Fruit fly (Drosophila melanogaster) whole organism, prepupa: ENCODE measurements around the gene siz.

Source experiments
- Blimp-1 ChIP-seq: fragments of 200-800 bp; sonication (Bioruptor generic); optimal IDR thresholded peaks from 3 replicates; lab custom pipeline; 2017; ENCODE audit warnings: missing biosample characterization, missing genetic modification characterization, mild to moderate bottlenecking, moderate library complexity, missing genetic modification reagents
- CG10631 ChIP-seq: fragments of 200-800 bp; sonication (Bioruptor generic); optimal IDR thresholded peaks from 2 replicates; lab custom pipeline; 2016; ENCODE audit warnings: missing biosample characterization, missing genetic modification characterization
- CG11294 ChIP-seq: fragments of 200-800 bp; sonication (Bioruptor generic); IDR thresholded peaks from 2 replicates; pipeline ENCODE4 v1.3.6; 2022; ENCODE audit warnings: missing biosample characterization, missing genetic modification characterization
- CG15336 ChIP-seq: fragments of 200-800 bp; sonication (Bioruptor generic); IDR thresholded peaks from 2 replicates; pipeline ENCODE4 v1.3.6; 2022; ENCODE audit warnings: missing biosample characterization, missing genetic modification characterization
- CG1621 ChIP-seq: fragments of 200-800 bp; sonication (Bioruptor generic); optimal IDR thresholded peaks from 3 replicates; lab custom pipeline; 2018; ENCODE audit warnings: missing biosample characterization, mild to moderate bottlenecking, missing genetic modification characterization
- CG31627 ChIP-seq: fragments of 200-800 bp; sonication (Bioruptor generic); optimal IDR thresholded peaks from 3 replicates; lab custom pipeline; 2016; ENCODE audit warnings: missing biosample characterization, missing genetic modification characterization
- CG34406 ChIP-seq: fragments of 200-800 bp; sonication (Bioruptor generic); optimal IDR thresholded peaks from 3 replicates; lab custom pipeline; 2016; ENCODE audit warnings: missing biosample characterization, missing genetic modification characterization
- CG3919 ChIP-seq: fragments of 200-800 bp; sonication (Bioruptor generic); optimal IDR thresholded peaks from 3 replicates; lab custom pipeline; 2016; ENCODE audit warnings: missing biosample characterization, missing genetic modification characterization
- CG4318 ChIP-seq: fragments of 200-800 bp; sonication (Bioruptor generic); optimal IDR thresholded peaks from 3 replicates; lab custom pipeline; 2017; ENCODE audit warnings: missing biosample characterization, mild to moderate bottlenecking, missing genetic modification characterization
- CG6163 ChIP-seq: fragments of 200-800 bp; sonication (Bioruptor generic); IDR thresholded peaks from 3 replicates; pipeline ENCODE4 v1.3.6; 2022; ENCODE audit warnings: missing biosample characterization, missing genetic modification characterization
- CG6276 ChIP-seq: fragments of 200-800 bp; sonication (Bioruptor generic); optimal IDR thresholded peaks from 2 replicates; lab custom pipeline; 2017; ENCODE audit warnings: missing biosample characterization, mild to moderate bottlenecking, missing genetic modification characterization
- CG6792 ChIP-seq: fragments of 200-800 bp; sonication (Bioruptor generic); optimal IDR thresholded peaks from 3 replicates; lab custom pipeline; 2016; ENCODE audit warnings: missing biosample characterization, missing genetic modification characterization
- CG6808 ChIP-seq: fragments of 200-800 bp; sonication (Bioruptor generic); optimal IDR thresholded peaks from 3 replicates; lab custom pipeline; 2017; ENCODE audit warnings: missing biosample characterization, missing genetic modification characterization, mild to moderate bottlenecking, moderate library complexity, missing genetic modification reagents
- CG7368 ChIP-seq: fragments of 200-800 bp; sonication (Bioruptor generic); optimal IDR thresholded peaks from 3 replicates; lab custom pipeline; 2016; ENCODE audit warnings: missing biosample characterization, missing genetic modification characterization
- CG8119 ChIP-seq: fragments of 200-800 bp; sonication (Bioruptor generic); IDR thresholded peaks from 3 replicates; pipeline ENCODE4 v1.3.6; 2022; ENCODE audit warnings: missing biosample characterization, missing genetic modification characterization
- CG9139 ChIP-seq: fragments of 200-800 bp; sonication (Bioruptor generic); optimal IDR thresholded peaks from 3 replicates; lab custom pipeline; 2017; ENCODE audit warnings: missing biosample characterization, mild to moderate bottlenecking, missing genetic modification characterization
- Eip75B ChIP-seq: fragments of 200-800 bp; sonication (Bioruptor generic); optimal IDR thresholded peaks from 3 replicates; lab custom pipeline; 2016; ENCODE audit warnings: missing biosample characterization, missing genetic modification characterization
- Eip78C ChIP-seq: fragments of 200-800 bp; sonication (Bioruptor generic); peaks from one replicate; lab custom pipeline; 2016; ENCODE audit warnings: missing biosample characterization, missing genetic modification characterization
- Eip93F ChIP-seq: fragments of 200-800 bp; sonication (Bioruptor generic); optimal IDR thresholded peaks from 2 replicates; lab custom pipeline; 2016; ENCODE audit warnings: missing biosample characterization, mild to moderate bottlenecking, missing genetic modification characterization
- Ets96B ChIP-seq: fragments of 200-800 bp; optimal IDR thresholded peaks from 2 replicates; lab custom pipeline; 2019; ENCODE audit warnings: missing biosample characterization, mild to moderate bottlenecking, missing genetic modification characterization, moderate library complexity
- Gug ChIP-seq: fragments of 200-800 bp; sonication (Bioruptor generic); IDR thresholded peaks from 2 replicates; pipeline ENCODE4 v1.3.6; 2022; ENCODE audit warnings: missing biosample characterization, missing genetic modification characterization
- Hr38 ChIP-seq: sonication (Bioruptor generic); optimal IDR thresholded peaks from 2 replicates; lab custom pipeline; 2016; ENCODE audit warnings: missing biosample characterization, missing genetic modification characterization
- Hr4 ChIP-seq: fragments of 200-800 bp; sonication (Bioruptor generic); optimal IDR thresholded peaks from 3 replicates; lab custom pipeline; 2016; ENCODE audit warnings: missing biosample characterization, missing genetic modification characterization
- Lpt ChIP-seq: fragments of 200-800 bp; sonication (Bioruptor generic); optimal IDR thresholded peaks from 3 replicates; lab custom pipeline; 2016; ENCODE audit warnings: missing biosample characterization, missing genetic modification characterization
- Met ChIP-seq: fragments of 200-800 bp; sonication (Bioruptor generic); optimal IDR thresholded peaks from 3 replicates; lab custom pipeline; 2016; ENCODE audit warnings: missing biosample characterization, missing genetic modification characterization
- OdsH ChIP-seq: fragments of 200-800 bp; sonication (Bioruptor generic); optimal IDR thresholded peaks from 3 replicates; lab custom pipeline; 2016; ENCODE audit warnings: missing biosample characterization, missing genetic modification characterization
- Smox ChIP-seq: fragments of 200-800 bp; sonication (Bioruptor generic); optimal IDR thresholded peaks from 3 replicates; lab custom pipeline; 2016; ENCODE audit warnings: missing biosample characterization, missing genetic modification characterization
- Sox14 ChIP-seq: fragments of 200-800 bp; sonication (Bioruptor generic); optimal IDR thresholded peaks from 3 replicates; lab custom pipeline; 2016; ENCODE audit warnings: missing biosample characterization, missing genetic modification characterization
- achi ChIP-seq: fragments of 200-800 bp; sonication (Bioruptor generic); optimal IDR thresholded peaks from 3 replicates; lab custom pipeline; 2016; ENCODE audit warnings: missing biosample characterization, missing genetic modification characterization
- acj6 ChIP-seq: fragments of 200-800 bp; sonication (Bioruptor generic); optimal IDR thresholded peaks from 3 replicates; lab custom pipeline; 2016; ENCODE audit warnings: missing biosample characterization, missing genetic modification characterization
- cyc ChIP-seq: fragments of 200-800 bp; sonication (Bioruptor generic); optimal IDR thresholded peaks from 3 replicates; lab custom pipeline; 2016; ENCODE audit warnings: missing biosample characterization, missing genetic modification characterization
- dac ChIP-seq: fragments of 200-800 bp; sonication (Bioruptor generic); optimal IDR thresholded peaks from 2 replicates; lab custom pipeline; 2017; ENCODE audit warnings: missing biosample characterization, mild to moderate bottlenecking, missing genetic modification characterization
- eg ChIP-seq: fragments of 200-800 bp; sonication (Bioruptor generic); IDR thresholded peaks from 3 replicates; pipeline ENCODE4 v1.3.6; 2022; ENCODE audit warnings: missing biosample characterization, missing genetic modification characterization
- esn ChIP-seq: fragments of 200-800 bp; sonication (Bioruptor generic); optimal IDR thresholded peaks from 2 replicates; lab custom pipeline; 2016; ENCODE audit warnings: missing biosample characterization, mild to moderate bottlenecking, missing genetic modification characterization, moderate library complexity
- fd59A ChIP-seq: fragments of 200-800 bp; sonication (Bioruptor generic); optimal IDR thresholded peaks from 2 replicates; lab custom pipeline; 2017; ENCODE audit warnings: missing biosample characterization, mild to moderate bottlenecking, missing genetic modification characterization, missing genetic modification reagents
- fd85E ChIP-seq: fragments of 200-800 bp; sonication (Bioruptor generic); optimal IDR thresholded peaks from 3 replicates; lab custom pipeline; 2016; ENCODE audit warnings: missing biosample characterization, missing genetic modification characterization
- fkh ChIP-seq: fragments of 200-800 bp; sonication (Bioruptor generic); optimal IDR thresholded peaks from 3 replicates; lab custom pipeline; 2017; ENCODE audit warnings: missing biosample characterization, mild to moderate bottlenecking, missing genetic modification characterization, moderate library complexity
- salr ChIP-seq, 2 experiments: fragments of 200-800 bp; sonication (Bioruptor generic); optimal IDR thresholded peaks; 3 replicates each; lab custom pipeline; 2016 to 2018; ENCODE audit warnings: missing biosample characterization in 2 of 2, missing genetic modification characterization in 2 of 2, mild to moderate bottlenecking in 1 of 2
- spab ChIP-seq: fragments of 200-800 bp; sonication (Bioruptor generic); optimal IDR thresholded peaks from 2 replicates; lab custom pipeline; 2017; ENCODE audit warnings: missing biosample characterization, mild to moderate bottlenecking, missing genetic modification characterization, missing genetic modification reagents
- topi ChIP-seq: fragments of 200-800 bp; sonication (Bioruptor generic); optimal IDR thresholded peaks from 3 replicates; lab custom pipeline; 2016; ENCODE audit warnings: missing biosample characterization, missing genetic modification characterization
- vri ChIP-seq: fragments of 200-800 bp; sonication (Bioruptor generic); optimal IDR thresholded peaks from 3 replicates; lab custom pipeline; 2016; ENCODE audit warnings: missing biosample characterization, mild to moderate bottlenecking, missing genetic modification characterization

The siz gene

dm6 chr3L:21122522-21122923 lies 88.2 kb downstream of the siz start (continued):
- TF ChIP-seq Eip93F (GFP tag; lab: Kevin White, UChicago) (no peak), CG8119 (GFP tag; lab: Robert Waterston, UW) (peak; percentile 55; the same call in 2 of the 3 replicates), fkh (GFP tag; lab: Kevin White, UChicago) (no peak), cyc (no peak), CG15336 (GFP tag; lab: Robert Waterston, UW) (no peak), Eip75B (GFP tag; lab: Kevin White, UChicago) (no peak), fd59A (GFP tag; lab: Kevin White, UChicago) (peak; percentile 15), fd85E (GFP tag; lab: Kevin White, UChicago) (no peak), Lpt (GFP tag; lab: Kevin White, UChicago) (peak; percentile 43), CG9139 (GFP tag; lab: Kevin White, UChicago) (peak; percentile 48), esn (GFP tag; lab: Kevin White, UChicago) (no peak), Sox14 (GFP tag; lab: Kevin White, UChicago) (no peak), topi (no peak), CG11294 (GFP tag; lab: Robert Waterston, UW) (no peak), salr (GFP tag; optimal IDR thresholded peaks at IDR 0.05; lab: Kevin White, UChicago) (peak in 1 of 2 experiments; percentile 51), CG10631 (GFP tag; lab: Kevin White, UChicago) (peak; percentile 52), CG1621 (tag; lab: Kevin White, UChicago) (no peak), Eip78C (GFP tag; lab: Kevin White, UChicago) (peak; percentile 76), Met (GFP tag; lab: Kevin White, UChicago) (no peak), achi (GFP tag; lab: Kevin White, UChicago) (peak; percentile 46), eg (no peak), CG4318 (GFP tag; lab: Kevin White, UChicago) (peak; percentile 45), CG6276 (GFP tag; lab: Kevin White, UChicago) (peak; percentile 52), CG6792 (GFP tag; lab: Kevin White, UChicago) (no peak), acj6 (GFP tag; lab: Kevin White, UChicago) (peak; percentile 19), Gug (GFP tag; lab: Robert Waterston, UW) (no peak), Smox (GFP tag; lab: Kevin White, UChicago) (no peak), spab (peak; percentile 42), CG31627 (no peak), CG7368 (no peak), CG34406 (GFP tag; lab: Kevin White, UChicago) (no peak), Blimp-1 (GFP tag; lab: Kevin White, UChicago) (no peak), Ets96B (tag; lab: Kevin White, UChicago) (peak; percentile 63), CG3919 (GFP tag; lab: Kevin White, UChicago) (peak; percentile 50), CG6163 (GFP tag; lab: Robert Waterston, UW) (no peak), Hr38 (no peak), CG6808 (GFP tag; lab: Kevin White, UChicago) (peak; percentile 69), Hr4 (GFP tag; lab: Kevin White, UChicago) (peak; percentile 0), OdsH (GFP tag; lab: Kevin White, UChicago) (peak; percentile 2)

- TF ChIP-seq vri (GFP tag; lab: Kevin White, UChicago) = no peak
- no peak for TF ChIP-seq acj6 (GFP tag; lab: Kevin White, UChicago)
- no peak for TF ChIP-seq CG3919 (GFP tag; lab: Kevin White, UChicago)
- TF ChIP-seq dac (GFP tag; lab: Kevin White, UChicago) = no peak
- no peak for TF ChIP-seq Gug (GFP tag; lab: Robert Waterston, UW)
- no peak for TF ChIP-seq esn (GFP tag; lab: Kevin White, UChicago)
These were observed 89.1 kb downstream of the siz start, which contains the start of gene CG33284 for dm6 chr3L:21123453-21123852. TSS of gene CG33284 (plus strand) at chr3L:21123753.
